Worm (Caenorhabditis elegans): ENCODE measurements around the gene Y73C8C.8.
"Not testable (repeated sequence)": the region's sequence is repeated elsewhere in the genome, so short reads cannot be mapped to it uniquely, and the experiment has no call there.

Gene Y73C8C.8

DNA sequence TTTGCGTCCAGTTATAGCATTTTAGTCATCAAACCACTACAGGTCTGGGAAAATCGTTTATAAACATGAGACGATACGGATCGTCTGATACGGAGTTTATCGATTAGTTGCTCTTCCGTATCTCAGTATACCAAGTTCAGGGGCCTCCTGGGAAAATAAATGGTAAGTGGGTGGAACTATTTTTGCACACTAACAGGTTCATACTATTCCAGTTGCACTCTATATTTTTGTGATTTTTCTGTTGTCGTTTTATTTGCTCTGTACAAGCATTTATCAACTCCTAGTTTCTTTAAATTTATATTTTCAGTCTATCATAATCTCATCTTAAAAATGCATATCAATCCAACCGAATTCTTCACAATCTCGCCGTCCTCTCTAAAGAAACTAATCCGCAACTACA lies 1.3 kb upstream of the Y73C8C.8 start, which contains the start of gene Y73C8C.3:
Gene Y73C8C.3 (plus strand): TSS at position 301 of the 400 bp plus-strand sequence.
- TF ChIP-seq flh-1 (GFP tag; optimal IDR thresholded peaks at IDR 0.05) (no peak), ztf-11 (tag; optimal IDR thresholded peaks at IDR 0.05) (no peak), lin-32 (GFP tag; optimal IDR thresholded peaks at IDR 0.05) (no peak), M03D4.4 (tag; optimal IDR thresholded peaks at IDR 0.05) (no peak)

DNA sequence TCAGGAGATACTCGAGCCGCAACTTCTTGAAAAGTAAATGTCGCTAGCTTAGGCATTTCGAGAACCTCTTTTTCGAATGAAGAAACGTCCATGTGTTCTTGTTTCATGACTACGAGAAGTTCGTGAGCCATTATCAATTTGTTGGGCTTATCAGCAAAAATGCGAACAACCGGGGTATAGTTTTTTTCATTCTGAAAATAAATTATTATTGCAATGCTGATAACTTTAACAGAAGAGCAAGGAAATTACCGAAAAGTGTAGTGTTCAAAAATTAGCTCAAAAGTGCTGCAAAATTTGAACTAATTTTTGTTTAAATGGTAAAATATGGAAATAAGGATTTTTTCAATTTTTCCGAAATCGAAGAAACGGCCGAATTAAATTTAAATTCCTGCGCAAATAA lies 1.5 kb downstream of the Y73C8C.8 start:
- TF ChIP-seq elt-1 (tag; optimal IDR thresholded peaks at IDR 0.05; ENCODE audit: borderline replicate concordance, insufficient read depth) (no peak), pha-4 (tag; optimal IDR thresholded peaks at IDR 0.05) (no peak), lin-32 (GFP tag; optimal IDR thresholded peaks at IDR 0.05) (no peak), ceh-43 (GFP tag; optimal IDR thresholded peaks at IDR 0.05) (no peak), unc-62 (GFP tag; optimal IDR thresholded peaks at IDR 0.05) (no peak), unc-39 (tag; optimal IDR thresholded peaks at IDR 0.05) (no peak), zip-8 (tag; optimal IDR thresholded peaks at IDR 0.05) (no peak), unc-120 (tag; optimal IDR thresholded peaks at IDR 0.05; ENCODE audit: poor library complexity, severe bottlenecking) (no peak), nhr-76 (tag; optimal IDR thresholded peaks at IDR 0.05) (no peak), ces-1 (GFP tag; optimal IDR thresholded peaks at IDR 0.05) (no peak), sem-2 (GFP tag; optimal IDR thresholded peaks at IDR 0.05) (no peak), blmp-1 (tag; optimal IDR thresholded peaks at IDR 0.05) (no peak), lsy-2 (tag; optimal IDR thresholded peaks at IDR 0.05) (no peak), flh-1 (GFP tag; optimal IDR thresholded peaks at IDR 0.05) (no peak)

DNA sequence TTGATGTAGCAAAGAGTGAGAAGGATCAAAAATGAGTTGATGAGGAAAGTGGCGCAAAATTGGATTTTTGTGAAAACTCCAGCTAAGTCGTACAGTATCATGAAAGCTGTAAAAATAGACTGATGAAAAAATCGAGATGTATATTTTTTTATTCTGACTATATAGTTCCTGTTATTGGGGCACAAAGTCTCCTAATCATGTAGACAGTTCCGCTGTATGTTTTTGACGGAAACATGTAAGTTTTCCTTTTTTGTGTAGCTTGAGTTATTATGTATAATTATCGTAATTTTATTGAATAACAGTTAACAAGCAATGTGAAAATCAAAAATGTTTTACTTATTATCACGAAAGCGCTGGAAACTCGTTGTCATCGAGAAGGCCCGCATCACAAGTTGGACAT lies 6.2 kb downstream of the Y73C8C.8 start, which contains the start of gene str-68:
Gene str-68 (minus strand): TSS at position 101 of the 400 bp plus-strand sequence.
- TF ChIP-seq mab-5 (tag; optimal IDR thresholded peaks at IDR 0.05): no peak
- TF ChIP-seq sem-2 (GFP tag; optimal IDR thresholded peaks at IDR 0.05): no peak
- no peak for TF ChIP-seq mep-1 (tag; optimal IDR thresholded peaks at IDR 0.05)
- no peak for TF ChIP-seq nhr-76 (tag; optimal IDR thresholded peaks at IDR 0.05)
- no peak for TF ChIP-seq lin-32 (GFP tag; optimal IDR thresholded peaks at IDR 0.05)

DNA sequence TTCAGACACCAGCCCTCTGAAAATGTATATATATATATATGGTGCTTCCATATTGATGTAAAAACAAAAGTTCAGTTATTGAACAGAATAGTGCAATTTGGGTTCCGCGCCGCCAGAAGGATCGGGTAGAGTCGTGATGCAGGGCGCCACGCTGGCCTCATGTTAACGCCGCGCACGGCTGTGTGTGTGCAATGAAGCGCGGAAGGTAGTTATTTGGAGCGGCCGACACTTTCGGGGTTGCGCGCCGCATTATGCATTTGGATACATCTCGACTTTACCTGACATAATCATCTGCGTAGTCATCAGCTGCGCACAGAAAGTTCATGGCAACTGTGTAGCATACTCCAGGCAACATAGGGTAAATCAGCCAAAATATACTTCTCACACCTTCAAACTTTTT lies 6.9 kb downstream of the Y73C8C.8 start:
- TF ChIP-seq hlh-1 (tag; optimal IDR thresholded peaks at IDR 0.05) (no peak), drap-1 (GFP tag; optimal IDR thresholded peaks at IDR 0.05) (no peak), unc-39 (tag; optimal IDR thresholded peaks at IDR 0.05) (no peak), nhr-2 (tag; optimal IDR thresholded peaks at IDR 0.05) (no peak), mep-1 (tag; optimal IDR thresholded peaks at IDR 0.05) (no peak), ceh-43 (GFP tag; optimal IDR thresholded peaks at IDR 0.05) (no peak), M03D4.4 (tag; optimal IDR thresholded peaks at IDR 0.05) (no peak), sptf-1 (tag; optimal IDR thresholded peaks at IDR 0.05) (no peak)

DNA sequence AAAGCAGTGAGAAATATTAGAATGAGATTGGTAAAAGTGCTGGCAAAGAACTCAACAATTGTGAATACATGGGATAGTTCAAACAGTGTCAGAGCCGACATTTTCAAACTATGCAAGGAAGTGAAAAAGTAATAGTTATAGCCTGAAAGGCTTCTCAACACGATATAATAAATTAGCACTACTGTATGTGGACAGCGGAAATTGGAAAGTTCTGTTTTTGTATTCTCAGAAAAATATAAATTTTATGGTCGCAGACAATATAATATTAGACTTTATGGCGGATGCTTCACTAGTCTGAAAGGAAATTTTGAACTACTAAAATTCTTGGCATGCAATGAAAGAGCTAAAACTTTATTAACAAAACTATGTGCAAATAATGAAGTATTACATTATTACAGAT lies 7.8 kb downstream of the Y73C8C.8 start, which contains the start of gene str-69:
Gene str-69 (minus strand): TSS at position 101 of the 400 bp plus-strand sequence.
- TF ChIP-seq lin-13 (tag; optimal IDR thresholded peaks at IDR 0.05) (no peak), ceh-39 (tag; optimal IDR thresholded peaks at IDR 0.05) (no peak), sem-2 (GFP tag; optimal IDR thresholded peaks at IDR 0.05) (no peak)

DNA sequence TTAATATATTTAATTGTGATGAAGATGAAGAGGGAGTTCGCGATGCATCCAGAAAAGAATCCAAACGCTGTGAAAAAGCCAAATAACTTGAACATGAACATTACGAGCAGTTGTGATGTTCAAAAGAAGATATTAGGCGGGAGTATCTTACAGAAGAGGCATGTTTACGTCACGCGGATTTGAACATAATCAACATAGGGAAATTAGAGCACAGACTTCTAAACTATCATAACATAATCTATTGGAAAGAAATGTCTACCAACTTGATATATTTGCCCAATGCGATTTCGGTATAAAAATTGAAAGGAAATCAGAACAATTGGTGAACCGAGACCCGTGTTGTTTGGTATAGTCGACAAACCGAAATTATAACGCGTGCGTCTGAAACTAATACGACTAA lies 9.5 kb downstream of the Y73C8C.8 start, which contains the start of gene str-66:
Gene str-66 (minus strand): TSS at position 101 of the 400 bp plus-strand sequence.
- no peak for TF ChIP-seq elt-1 (tag; optimal IDR thresholded peaks at IDR 0.05; ENCODE audit: borderline replicate concordance, insufficient read depth)
- no peak for TF ChIP-seq snpc-4 (tag; optimal IDR thresholded peaks at IDR 0.05)
- TF ChIP-seq flh-1 (GFP tag; optimal IDR thresholded peaks at IDR 0.05): no peak
- TF ChIP-seq M03D4.4 (tag; optimal IDR thresholded peaks at IDR 0.05): no peak
- no peak for TF ChIP-seq nhr-2 (tag; optimal IDR thresholded peaks at IDR 0.05)
- no peak for TF ChIP-seq unc-62 (GFP tag; optimal IDR thresholded peaks at IDR 0.05)
- TF ChIP-seq sptf-1 (tag; optimal IDR thresholded peaks at IDR 0.05): no peak
- no peak for TF ChIP-seq sem-2 (GFP tag; optimal IDR thresholded peaks at IDR 0.05)
- no peak for TF ChIP-seq nhr-12 (tag; optimal IDR thresholded peaks at IDR 0.05)

DNA sequence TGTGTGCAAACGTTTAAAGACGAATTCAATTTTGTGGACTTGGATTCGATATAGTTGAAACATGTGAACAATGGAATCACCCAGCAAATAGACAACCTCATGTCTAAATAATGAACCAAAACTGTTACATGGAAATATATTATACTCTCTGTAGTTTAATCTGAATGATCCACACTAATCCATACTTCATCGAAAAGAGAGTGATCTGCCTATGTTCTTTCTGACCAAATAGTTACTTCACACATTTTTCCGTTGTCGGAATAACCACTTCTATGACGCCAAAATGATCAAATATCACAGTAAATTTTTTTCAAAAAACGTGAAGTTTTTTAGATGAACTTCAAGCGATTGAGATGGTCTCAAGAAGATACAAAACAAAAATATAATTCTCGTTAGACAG lies 11.6 kb downstream of the Y73C8C.8 start, which contains the start of gene Y73C8C.4:
Gene Y73C8C.4 (minus strand): TSS at position 101 of the 400 bp plus-strand sequence.
- not testable (repeated sequence) for TF ChIP-seq tbx-8 (GFP tag; optimal IDR thresholded peaks at IDR 0.05); flh-1 (GFP tag; optimal IDR thresholded peaks at IDR 0.05); unc-120 (tag; optimal IDR thresholded peaks at IDR 0.05; ENCODE audit: poor library complexity, severe bottlenecking)

All from whole organism, mixed stage, embryonic.